Fruit fly (Drosophila melanogaster): Measurements from ENCODE around the gene aspr.

aspr gene

dm6 chrX:20173464-20173995 lies 25.6 kb downstream of the aspr start, which contains the start of gene AnxB10 (continued):
- TF ChIP-seq Dip3 (GFP tag; optimal IDR thresholded peaks at IDR 0.05) (peak; percentile 48), CG4854 (GFP tag; optimal IDR thresholded peaks at IDR 0.05) (peak; percentile 24), CG3281 (GFP tag; optimal IDR thresholded peaks at IDR 0.05) (peak; percentile 75), CG1024 (GFP tag; IDR thresholded peaks at IDR 0.05) (no peak), cad (GFP tag; optimal IDR thresholded peaks at IDR 0.05) (no peak), vnd (GFP tag; IDR thresholded peaks at IDR 0.05; ENCODE audit: partially characterized antibody) (no peak), pita (GFP tag; optimal IDR thresholded peaks at IDR 0.05) (no peak), sc (optimal IDR thresholded peaks at IDR 0.05) (no peak), sc (GFP tag; optimal IDR thresholded peaks at IDR 0.05) (peak; percentile 20), CG5245 (GFP tag; optimal IDR thresholded peaks at IDR 0.05) (peak; percentile 26), Mes4 (GFP tag; optimal IDR thresholded peaks at IDR 0.05) (peak; percentile 37), CG16815 (GFP tag; optimal IDR thresholded peaks at IDR 0.05) (no peak), tap (tag; optimal IDR thresholded peaks at IDR 0.05) (peak; percentile 36), CG12155 (GFP tag; optimal IDR thresholded peaks at IDR 0.05) (peak; percentile 43), BtbVII (GFP tag; optimal IDR thresholded peaks at IDR 0.05) (peak; percentile 46), CG16779 (GFP tag; IDR thresholded peaks at IDR 0.05) (no peak), CG1603 (tag; optimal IDR thresholded peaks at IDR 0.05) (no peak), CG13123 (GFP tag; optimal IDR thresholded peaks at IDR 0.05) (no peak), ERR (GFP tag; optimal IDR thresholded peaks at IDR 0.05) (no peak), Eip74EF (GFP tag; optimal IDR thresholded peaks at IDR 0.05) (no peak), CG1602 (GFP tag; optimal IDR thresholded peaks at IDR 0.05) (peak; percentile 27), usp (GFP tag; optimal IDR thresholded peaks at IDR 0.05) (no peak), CG32767 (GFP tag; IDR thresholded peaks at IDR 0.05) (0 out of 2 replicates have a peak, but pooled peaks have one; percentile 18), H15 (GFP tag; IDR thresholded peaks at IDR 0.05) (0 out of 3 replicates have a peak, but pooled peaks have one; percentile 24), cas (GFP tag; IDR thresholded peaks at IDR 0.05) (no peak), CG11723 (GFP tag; optimal IDR thresholded peaks at IDR 0.05) (peak; percentile 26), tll (GFP tag; optimal IDR thresholded peaks at IDR 0.05) (no peak), phol (tag; optimal IDR thresholded peaks at IDR 0.05) (peak; percentile 75), knrl (GFP tag; IDR thresholded peaks at IDR 0.05; ENCODE audit: partially characterized antibody) (no peak), wor (GFP tag; IDR thresholded peaks at IDR 0.05) (peak; percentile 29; the same call in 1 of the 2 replicates), CG7786 (GFP tag; optimal IDR thresholded peaks at IDR 0.05) (no peak), sob (GFP tag; IDR thresholded peaks at IDR 0.05) (peak; percentile 56; the same call in 1 of the 2 replicates), chm (GFP tag; IDR thresholded peaks at IDR 0.05) (no peak), grau (tag; optimal IDR thresholded peaks at IDR 0.05) (peak; percentile 49), Jarid2 (GFP tag; optimal IDR thresholded peaks at IDR 0.05) (peak; percentile 10), Pdp1 (GFP tag; optimal IDR thresholded peaks at IDR 0.05) (peak; percentile 37 to 58), hth (optimal IDR thresholded peaks at IDR 0.05) (no peak), CG30403 (GFP tag; optimal IDR thresholded peaks at IDR 0.05) (peak; percentile 65), CG12219 (GFP tag; optimal IDR thresholded peaks at IDR 0.05) (no peak), ATbp (GFP tag; optimal IDR thresholded peaks at IDR 0.05) (peak; percentile 14), Chrac-16 (GFP tag; optimal IDR thresholded peaks at IDR 0.05) (peak; percentile 17), nerfin-2 (GFP tag; IDR thresholded peaks at IDR 0.05; ENCODE audit: partially characterized antibody) (no peak), esg (GFP tag; conservative IDR thresholded peaks at IDR 0.05) (peak; percentile 58), eve (GFP tag; optimal IDR thresholded peaks at IDR 0.05) (no peak), sim (GFP tag; IDR thresholded peaks at IDR 0.05) (no peak; the same call in 1 of the 2 replicates), CG32532 (GFP tag; IDR thresholded peaks at IDR 0.05) (no peak; the same call in 1 of the 2 replicates), wek (GFP tag; optimal IDR thresholded peaks at IDR 0.05) (no peak), CG34422 (GFP tag; IDR thresholded peaks at IDR 0.05) (peak; percentile 46; the same call in 1 of the 3 replicates), CG10321 (GFP tag; IDR thresholded peaks at IDR 0.05) (no peak), vfl (GFP tag; optimal IDR thresholded peaks at IDR 0.05) (no peak), tio (GFP tag; optimal IDR thresholded peaks at IDR 0.05) (no peak)

Data from whole organism, embryonic.